Fruit fly (Drosophila melanogaster) whole organism, embryonic: ENCODE data around the gene Vti1b.

Experiments used
- Awh ChIP-seq: fragments of 200-800 bp; sonication (Bioruptor generic); IDR thresholded peaks from 2 replicates; pipeline ENCODE4, ENCODE4 v1.3.6; 2022; ENCODE audit warnings: missing biosample characterization, missing genetic modification characterization
- CG10274 ChIP-seq: fragments of 200-800 bp; sonication (Bioruptor generic); optimal IDR thresholded peaks from 3 replicates; lab custom pipeline; 2017; ENCODE audit warnings: missing biosample characterization, mild to moderate bottlenecking, missing genetic modification characterization
- CG11093 ChIP-seq: fragments of 200-800 bp; sonication (Bioruptor generic); IDR thresholded peaks from 3 replicates; pipeline ENCODE4 v1.3.6; 2022; ENCODE audit warnings: missing biosample characterization, missing genetic modification characterization
- CG12071 ChIP-seq: fragments of 200-800 bp; sonication (Bioruptor generic); optimal IDR thresholded peaks from 3 replicates; lab custom pipeline; 2018; ENCODE audit warnings: missing biosample characterization, mild to moderate bottlenecking, missing genetic modification characterization
- CG12769 ChIP-seq: fragments of 200-800 bp; sonication (Bioruptor generic); optimal IDR thresholded peaks from 2 replicates; lab custom pipeline; 2019; ENCODE audit warnings: missing biosample characterization, mild to moderate bottlenecking, missing genetic modification characterization, moderate library complexity
- CG13123 ChIP-seq: fragments of 200-800 bp; sonication (Bioruptor generic); optimal IDR thresholded peaks from 2 replicates; lab custom pipeline; 2016; ENCODE audit warnings: missing biosample characterization, missing genetic modification characterization
- CG15011 ChIP-seq: fragments of 200-800 bp; sonication (Bioruptor generic); optimal IDR thresholded peaks from 3 replicates; lab custom pipeline; 2018; ENCODE audit warnings: missing biosample characterization, mild to moderate bottlenecking, missing genetic modification characterization
- CG16779 ChIP-seq: fragments of 200-800 bp; sonication (Bioruptor generic); IDR thresholded peaks from 2 replicates; pipeline ENCODE4 v1.3.6; 2022; ENCODE audit warnings: missing biosample characterization, missing genetic modification characterization
- CG2202 ChIP-seq: fragments of 200-800 bp; sonication (Bioruptor generic); optimal IDR thresholded peaks from 2 replicates; lab custom pipeline; 2018; ENCODE audit warnings: missing biosample characterization, mild to moderate bottlenecking, missing genetic modification characterization
- CG31388 ChIP-seq: fragments of 200-800 bp; sonication (Bioruptor generic); optimal IDR thresholded peaks from 2 replicates; lab custom pipeline; 2016; ENCODE audit warnings: missing biosample characterization, missing genetic modification characterization
- CG3163 ChIP-seq: fragments of 200-800 bp; sonication (Bioruptor generic); optimal IDR thresholded peaks from 3 replicates; lab custom pipeline; 2016; ENCODE audit warnings: missing biosample characterization, missing genetic modification characterization
- CG34422 ChIP-seq: fragments of 200-800 bp; sonication (Bioruptor generic); IDR thresholded peaks from 3 replicates; pipeline ENCODE4 v1.3.6; 2022; ENCODE audit warnings: missing biosample characterization, missing genetic modification characterization
- CG4360 ChIP-seq: fragments of 200-800 bp; sonication (Bioruptor generic); IDR thresholded peaks from 2 replicates; pipeline ENCODE4 v1.3.6; 2022; ENCODE audit warnings: missing biosample characterization, missing genetic modification characterization
- CG4424 ChIP-seq: fragments of 200-800 bp; sonication (Bioruptor generic); optimal IDR thresholded peaks from 3 replicates; lab custom pipeline; 2016; ENCODE audit warnings: missing biosample characterization, missing genetic modification characterization
- CG5245 ChIP-seq: fragments of 200-800 bp; sonication (Bioruptor generic); optimal IDR thresholded peaks from 3 replicates; lab custom pipeline; 2016; ENCODE audit warnings: missing biosample characterization, missing genetic modification characterization
- CG6765 ChIP-seq: fragments of 200-800 bp; sonication (Bioruptor generic); optimal IDR thresholded peaks from 3 replicates; lab custom pipeline; 2017; ENCODE audit warnings: missing biosample characterization, mild to moderate bottlenecking, missing genetic modification characterization
- CG7928 ChIP-seq: fragments of 200-800 bp; sonication (Bioruptor generic); optimal IDR thresholded peaks from 2 replicates; lab custom pipeline; 2017; ENCODE audit warnings: missing biosample characterization, mild to moderate bottlenecking, missing genetic modification characterization
- CG7987 ChIP-seq: fragments of 200-800 bp; sonication (Bioruptor generic); optimal IDR thresholded peaks from 2 replicates; lab custom pipeline; 2018; ENCODE audit warnings: missing biosample characterization, mild to moderate bottlenecking, missing genetic modification characterization, moderate library complexity
- H15 ChIP-seq: fragments of 200-800 bp; sonication (Bioruptor generic); IDR thresholded peaks from 3 replicates; pipeline ENCODE4 v1.3.6; 2022; ENCODE audit warnings: missing biosample characterization, missing genetic modification characterization
- HLH4C ChIP-seq: fragments of 200-800 bp; sonication (Bioruptor generic); IDR thresholded peaks from 3 replicates; pipeline ENCODE4 v1.3.6; 2022; ENCODE audit warnings: missing biosample characterization, missing genetic modification characterization; ENCODE audit not compliant: partially characterized antibody
- Hmr ChIP-seq: fragments of 200-800 bp; sonication (Bioruptor generic); optimal IDR thresholded peaks from 3 replicates; lab custom pipeline; 2017; ENCODE audit warnings: mild to moderate bottlenecking, missing biosample characterization, missing genetic modification reagents, missing genetic modification characterization
- Meics ChIP-seq: fragments of 200-800 bp; sonication (Bioruptor generic); optimal IDR thresholded peaks from 2 replicates; lab custom pipeline; 2017; ENCODE audit warnings: missing biosample characterization, mild to moderate bottlenecking, missing genetic modification characterization
- NC2α ChIP-seq: fragments of 200-800 bp; sonication (Bioruptor generic); optimal IDR thresholded peaks from 2 replicates; lab custom pipeline; 2016; ENCODE audit warnings: missing biosample characterization, missing genetic modification characterization
- NFAT ChIP-seq: fragments of 200-800 bp; sonication (Bioruptor generic); IDR thresholded peaks from 2 replicates; pipeline ENCODE4 v1.3.6; 2022; ENCODE audit warnings: missing biosample characterization, missing genetic modification characterization
- Rfx ChIP-seq: fragments of 200-800 bp; sonication (Bioruptor generic); IDR thresholded peaks from 2 replicates; pipeline ENCODE4 v1.3.6; 2022; ENCODE audit warnings: missing biosample characterization, missing genetic modification characterization
- Tbp ChIP-seq: fragments of >200 bp; optimal IDR thresholded peaks from 2 replicates; lab custom pipeline; 2018; ENCODE audit warnings: missing biosample characterization, missing genetic modification characterization
- Usf ChIP-seq: fragments of 200-800 bp; sonication (Bioruptor generic); optimal IDR thresholded peaks from 2 replicates; lab custom pipeline; 2017; ENCODE audit warnings: missing genotype, missing biosample characterization, missing genetic modification characterization
- Xbp1 ChIP-seq: fragments of 200-800 bp; sonication (Bioruptor generic); optimal IDR thresholded peaks from 3 replicates; lab custom pipeline; 2016; ENCODE audit warnings: missing biosample characterization, mild to moderate bottlenecking, missing genetic modification characterization
- btn ChIP-seq: fragments of 200-800 bp; sonication (Bioruptor generic); optimal IDR thresholded peaks from 2 replicates; lab custom pipeline; 2016; ENCODE audit warnings: missing biosample characterization, missing genetic modification characterization
- dan ChIP-seq: fragments of 200-800 bp; sonication (Bioruptor generic); IDR thresholded peaks from 2 replicates; pipeline ENCODE4 v1.3.6; 2022; ENCODE audit warnings: missing biosample characterization, missing genetic modification characterization
- dmrt99B ChIP-seq: fragments of 200-800 bp; sonication (Bioruptor generic); optimal IDR thresholded peaks from 2 replicates; lab custom pipeline; 2018; ENCODE audit warnings: missing biosample characterization, mild to moderate bottlenecking, missing genetic modification characterization, moderate library complexity
- ewg ChIP-seq: fragments of 200-800 bp; sonication (Bioruptor generic); optimal IDR thresholded peaks from 3 replicates; lab custom pipeline; 2017; ENCODE audit warnings: mild to moderate bottlenecking, missing biosample characterization, missing genetic modification reagents, missing genetic modification characterization
- hbn ChIP-seq: fragments of 200-800 bp; sonication (Bioruptor generic); IDR thresholded peaks from 2 replicates; pipeline ENCODE4 v1.3.6; 2022; ENCODE audit warnings: missing biosample characterization, missing genetic modification characterization; ENCODE audit not compliant: partially characterized antibody
- ind ChIP-seq: fragments of 200-800 bp; sonication (Bioruptor generic); optimal IDR thresholded peaks from 3 replicates; lab custom pipeline; 2016; ENCODE audit warnings: missing biosample characterization, missing genetic modification characterization
- tin ChIP-seq: fragments of 200-800 bp; sonication (Bioruptor generic); optimal IDR thresholded peaks from 3 replicates; lab custom pipeline; 2016; ENCODE audit warnings: missing biosample characterization, missing genetic modification characterization
- tna ChIP-seq: fragments of 200-800 bp; sonication (Bioruptor generic); IDR thresholded peaks from 2 replicates; pipeline ENCODE4 v1.3.6; 2022; ENCODE audit warnings: missing biosample characterization, missing genetic modification characterization; ENCODE audit not compliant: partially characterized antibody
- unc-4 ChIP-seq: fragments of 200-800 bp; sonication (Bioruptor generic); IDR thresholded peaks from 2 replicates; pipeline ENCODE4 v1.3.6; 2022; ENCODE audit warnings: missing biosample characterization, missing genetic modification characterization; ENCODE audit not compliant: partially characterized antibody
- vfl ChIP-seq: fragments of 200-800 bp; sonication (Bioruptor generic); optimal IDR thresholded peaks from 2 replicates; lab custom pipeline; 2016; ENCODE audit warnings: missing biosample characterization, missing genetic modification characterization
- z ChIP-seq: fragments of 200-800 bp; sonication (Bioruptor generic); IDR thresholded peaks from 3 replicates; pipeline ENCODE4 v1.3.6; 2022; ENCODE audit warnings: missing biosample characterization, missing genetic modification characterization
- zen2 ChIP-seq: fragments of 200-800 bp; sonication (Bioruptor generic); IDR thresholded peaks from 3 replicates; pipeline ENCODE4 v1.3.6; 2022; ENCODE audit warnings: missing biosample characterization, missing genetic modification characterization; ENCODE audit not compliant: partially characterized antibody

Vti1b gene

DNA sequence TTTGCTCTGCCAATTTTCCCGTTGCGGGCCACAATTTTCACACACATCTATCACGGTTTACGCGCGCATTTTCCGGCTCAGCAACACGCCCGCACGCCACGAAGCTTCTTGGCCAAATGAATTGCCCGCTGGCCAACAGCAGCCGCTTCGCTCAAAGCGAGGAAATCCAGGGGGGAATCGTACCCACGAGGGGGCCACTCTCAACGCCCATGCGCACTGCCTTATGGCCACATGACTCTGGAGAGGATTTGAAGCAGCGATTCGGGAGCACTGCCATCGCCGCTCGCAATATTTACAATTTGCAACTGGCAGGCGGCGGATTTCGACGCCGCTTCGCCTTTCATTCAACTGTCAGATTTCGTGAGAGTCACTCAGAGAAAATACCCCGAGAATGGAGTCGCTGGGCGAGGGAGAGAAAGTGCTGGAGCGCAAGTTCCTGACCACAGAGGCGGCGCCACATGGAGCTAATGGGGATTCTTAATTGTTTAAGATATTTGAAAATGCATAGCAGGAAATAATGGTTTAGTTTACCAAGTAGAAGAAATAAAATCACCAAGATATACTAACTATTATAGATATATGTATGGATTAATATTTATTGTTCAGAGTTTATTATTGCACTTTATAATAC is 36.0 kb upstream of the Vti1b start, which contains the start of gene CG15803 (continued):
- TF ChIP-seq CG12071 (GFP tag; lab: Kevin White, UChicago) (no peak), tin (GFP tag; lab: Kevin White, UChicago) (no peak), H15 (GFP tag; lab: Robert Waterston, UW) (no peak), CG5245 (no peak), z (peak; percentile 59; the same call in 1 of the 3 replicates), CG34422 (GFP tag; lab: Robert Waterston, UW) (0 out of 3 replicates have a peak, but pooled peaks have one; percentile 38), tna (no peak), dmrt99B (tag; lab: Kevin White, UChicago) (peak; percentile 8), CG2202 (tag; lab: Kevin White, UChicago) (no peak), unc-4 (0 out of 2 replicates have a peak, but pooled peaks have one; percentile 15), hbn (GFP tag; lab: Robert Waterston, UW) (no peak), Tbp (GFP tag; lab: Kevin White, UChicago) (no peak), CG10274 (GFP tag; lab: Kevin White, UChicago) (no peak), CG16779 (GFP tag; lab: Robert Waterston, UW) (no peak), Awh (no peak), CG4424 (GFP tag; lab: Kevin White, UChicago) (no peak), CG15011 (GFP tag; lab: Kevin White, UChicago) (no peak), vfl (GFP tag; lab: Kevin White, UChicago) (no peak), CG7928 (no peak), CG12769 (tag; lab: Kevin White, UChicago) (peak; percentile 72), CG31388 (no peak), NC2α (no peak), CG7987 (GFP tag; lab: Kevin White, UChicago) (no peak), dan (no peak), btn (GFP tag; lab: Kevin White, UChicago) (no peak), Xbp1 (no peak), zen2 (GFP tag; lab: Robert Waterston, UW) (peak; percentile 41; the same call in 1 of the 3 replicates), Usf (GFP tag; lab: Kevin White, UChicago) (no peak), NFAT (GFP tag; lab: Robert Waterston, UW) (no peak), Hmr (GFP tag; lab: Kevin White, UChicago) (peak; percentile 25), CG3163 (GFP tag; lab: Kevin White, UChicago) (no peak), CG13123 (GFP tag; lab: Kevin White, UChicago) (no peak), Meics (GFP tag; lab: Kevin White, UChicago) (no peak), CG6765 (GFP tag; lab: Kevin White, UChicago) (no peak), ind (GFP tag; lab: Kevin White, UChicago) (no peak), CG11093 (no peak)
- TF ChIP-seq, all 482 proteins: peak for 42

DNA sequence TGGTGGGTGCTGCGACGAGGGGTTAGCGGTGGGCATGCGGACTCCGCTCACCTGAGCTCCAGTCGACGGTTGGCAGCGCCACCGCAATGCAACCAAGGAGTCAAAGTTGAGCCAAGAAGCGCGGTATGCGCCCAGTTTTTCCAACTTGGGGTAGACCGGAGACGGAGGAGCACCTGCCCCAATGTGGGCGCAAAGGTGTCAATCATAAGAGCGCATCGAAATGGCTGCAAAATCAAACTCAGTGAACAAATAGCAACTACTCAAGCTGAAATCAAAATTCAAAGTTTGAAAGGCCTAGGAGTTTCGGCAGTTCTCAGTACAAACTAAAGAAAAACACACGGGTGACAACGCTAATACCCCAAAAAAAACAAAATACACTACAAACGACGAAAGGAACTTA is 35.1 kb upstream of the Vti1b start, which contains the start of gene hmw:
Gene hmw (plus strand): TSS at position 301 of the 400 bp plus-strand sequence.
- peak; percentile 37; the same call in 1 of the 2 replicates for TF ChIP-seq Rfx (GFP tag; lab: Robert Waterston, UW)
- TF ChIP-seq ewg (GFP tag; lab: Kevin White, UChicago) = peak; percentile 24
- TF ChIP-seq CG4360 (GFP tag; lab: Robert Waterston, UW) = no peak
- TF ChIP-seq HLH4C (GFP tag; lab: Robert Waterston, UW) = no peak
